Worm (Caenorhabditis elegans) whole organism, young adult: ENCODE results near the gene sup-26.

Experiments used
- B0035.1 ChIP-seq: sonication (generic microtip); optimal IDR thresholded peaks from 2 replicates; lab custom pipeline; 2016; ENCODE audit warnings: missing genetic modification characterization, mild to moderate bottlenecking, missing compliant biosample characterization, missing genotype, missing genetic modification reagents
- B0261.1 ChIP-seq: sonication (generic microtip); optimal IDR thresholded peaks from 2 replicates; lab custom pipeline; 2016; ENCODE audit warnings: mild to moderate bottlenecking, missing genetic modification characterization, moderate library complexity, missing compliant biosample characterization
- C06A6.2 ChIP-seq: fragments of 200-800 bp; sonication (Bioruptor generic); conservative IDR thresholded peaks from 2 replicates; pipeline ENCODE4 v1.3.6; 2022; ENCODE audit warnings: missing genetic modification characterization, missing compliant biosample characterization
- C17E4.6 ChIP-seq: fragments of 200-800 bp; sonication (Bioruptor generic); IDR thresholded peaks from 2 replicates; pipeline ENCODE4 v1.3.6; 2022; ENCODE audit warnings: missing genetic modification reagents, missing genetic modification characterization, missing compliant biosample characterization
- F49E8.2 ChIP-seq: sonication (generic microtip); optimal IDR thresholded peaks from 3 replicates; lab custom pipeline; 2017; ENCODE audit warnings: missing genetic modification characterization, mild to moderate bottlenecking, missing compliant biosample characterization, antibody characterized with exemption, moderate library complexity; ENCODE audit not compliant: insufficient read depth
- K11D2.4 ChIP-seq: fragments of 200-800 bp; sonication (Bioruptor generic); IDR thresholded peaks from 2 replicates; pipeline ENCODE4 v1.3.6; 2022; ENCODE audit warnings: missing genetic modification reagents, missing genetic modification characterization, missing compliant biosample characterization
- T07F8.4 ChIP-seq: sonication (generic microtip); optimal IDR thresholded peaks from 2 replicates; lab custom pipeline; 2016; ENCODE audit warnings: mild to moderate bottlenecking, missing genetic modification characterization, moderate library complexity, missing compliant biosample characterization
- Y53G8AR.9 ChIP-seq: fragments of 200-800 bp; sonication (Bioruptor generic); conservative IDR thresholded peaks from 2 replicates; pipeline ENCODE4 v1.3.6; 2022; ENCODE audit warnings: missing genetic modification reagents, missing genetic modification characterization, missing compliant biosample characterization
- Y56A3A.18 ChIP-seq: fragments of 200-800 bp; sonication (Bioruptor generic); IDR thresholded peaks from 2 replicates; pipeline ENCODE4 v1.3.6; 2022; ENCODE audit warnings: missing genetic modification reagents, missing genetic modification characterization, missing compliant biosample characterization
- Y67H2A.10 ChIP-seq: fragments of 200-800 bp; sonication (Bioruptor generic); conservative IDR thresholded peaks from 2 replicates; pipeline ENCODE4 v1.3.6; 2022; ENCODE audit warnings: missing genetic modification reagents, missing genetic modification characterization, missing compliant biosample characterization
- ZK185.1 ChIP-seq: sonication (generic microtip); optimal IDR thresholded peaks from 2 replicates; lab custom pipeline; 2016; ENCODE audit warnings: mild to moderate bottlenecking, missing genetic modification characterization, missing compliant biosample characterization; ENCODE audit not compliant: poor library complexity, severe bottlenecking
- aptf-2 ChIP-seq: fragments of 200-800 bp; sonication (Bioruptor generic); conservative IDR thresholded peaks from 2 replicates; pipeline ENCODE4 v1.3.6; 2022; ENCODE audit warnings: missing genetic modification reagents, missing genetic modification characterization, missing compliant biosample characterization
- atf-7 ChIP-seq: sonication (generic microtip); optimal IDR thresholded peaks from 2 replicates; lab custom pipeline; 2017; ENCODE audit warnings: mild to moderate bottlenecking, missing genetic modification characterization, missing compliant biosample characterization
- attf-6 ChIP-seq: fragments of 200-800 bp; sonication (Bioruptor generic); IDR thresholded peaks from 2 replicates; pipeline ENCODE4 v1.3.6; 2022; ENCODE audit warnings: missing genetic modification reagents, missing genetic modification characterization, missing compliant biosample characterization
- cebp-1 ChIP-seq, 2 experiments: fragments of 200-800 bp in 1 of 2; sonication (Bioruptor generic) in 1 of 2; sonication (generic microtip) in 1 of 2; IDR thresholded peaks in 1 of 2; optimal IDR thresholded peaks in 1 of 2; 2 replicates each; pipeline versions ENCODE4 v1.3.6 to Lab custom; 2017 to 2022; ENCODE audit warnings: missing compliant biosample characterization in 2 of 2, missing genetic modification characterization in 2 of 2, mild to moderate bottlenecking in 1 of 2, missing genetic modification reagents in 1 of 2, moderate library complexity in 1 of 2
- ceh-27 ChIP-seq: fragments of 200-800 bp; sonication (Bioruptor generic); optimal IDR thresholded peaks from 2 replicates; lab custom pipeline; 2018; ENCODE audit warnings: mild to moderate bottlenecking, missing genetic modification characterization, moderate library complexity, missing compliant biosample characterization
- dox-1 ChIP-seq: fragments of 200-800 bp; sonication (Bioruptor generic); IDR thresholded peaks from 2 replicates; pipeline ENCODE4 v1.3.6; 2022; ENCODE audit warnings: missing genetic modification reagents, missing genetic modification characterization, missing compliant biosample characterization
- dpff-1 ChIP-seq: sonication (generic microtip); optimal IDR thresholded peaks from 2 replicates; lab custom pipeline; 2017; ENCODE audit warnings: mild to moderate bottlenecking, missing genetic modification characterization, missing compliant biosample characterization
- egl-18 ChIP-seq: fragments of 200-800 bp; sonication (Bioruptor generic); IDR thresholded peaks from 2 replicates; pipeline ENCODE4 v1.3.6; 2022; ENCODE audit warnings: missing genetic modification reagents, missing genetic modification characterization, missing compliant biosample characterization
- egl-44 ChIP-seq: fragments of 200-800 bp; sonication (Bioruptor generic); IDR thresholded peaks from 2 replicates; pipeline ENCODE4 v1.3.6; 2022; ENCODE audit warnings: missing genetic modification reagents, missing genetic modification characterization, missing compliant biosample characterization
- egrh-3 ChIP-seq: fragments of 200-800 bp; sonication (Bioruptor generic); IDR thresholded peaks from 2 replicates; pipeline ENCODE4 v1.3.6; 2022; ENCODE audit warnings: missing genetic modification reagents, missing genetic modification characterization, missing compliant biosample characterization
- him-1 ChIP-seq: sonication (generic microtip); optimal IDR thresholded peaks from 2 replicates; lab custom pipeline; 2016; ENCODE audit warnings: missing genotype, missing genetic modification reagents, missing genetic modification characterization, missing compliant biosample characterization
- hlh-26 ChIP-seq: fragments of 200-800 bp; sonication (Bioruptor generic); conservative IDR thresholded peaks from 2 replicates; pipeline ENCODE4 v1.3.6; 2022; ENCODE audit warnings: missing genetic modification reagents, missing genetic modification characterization, missing compliant biosample characterization
- hrde-1 ChIP-seq: sonication (generic microtip); optimal IDR thresholded peaks from 2 replicates; lab custom pipeline; 2016; ENCODE audit warnings: missing genetic modification characterization, mild to moderate bottlenecking, missing compliant biosample characterization, moderate library complexity, missing genotype, missing genetic modification reagents, borderline replicate concordance
- hsf-1 ChIP-seq: fragments of 200-800 bp; sonication (Bioruptor generic); IDR thresholded peaks from 2 replicates; pipeline ENCODE4 v1.3.6; 2022; ENCODE audit warnings: missing genetic modification reagents, missing genetic modification characterization, missing compliant biosample characterization
- lag-1 ChIP-seq: fragments of 200-800 bp; sonication (Bioruptor generic); IDR thresholded peaks from 2 replicates; pipeline ENCODE4 v1.3.6; 2022; ENCODE audit warnings: missing genetic modification reagents, missing genetic modification characterization, missing compliant biosample characterization
- let-526 ChIP-seq: fragments of 200-800 bp; sonication (Bioruptor generic); IDR thresholded peaks from 2 replicates; pipeline ENCODE4 v1.3.6; 2022; ENCODE audit warnings: missing genetic modification reagents, missing genetic modification characterization, missing compliant biosample characterization
- lir-1 ChIP-seq: fragments of 200-800 bp; sonication (Bioruptor generic); conservative IDR thresholded peaks from 2 replicates; pipeline ENCODE4 v1.3.6; 2022; ENCODE audit warnings: missing genetic modification reagents, missing genetic modification characterization, missing compliant biosample characterization
- lsl-1 ChIP-seq: fragments of 200-800 bp; sonication (Bioruptor generic); optimal IDR thresholded peaks from 2 replicates; lab custom pipeline; 2018; ENCODE audit warnings: mild to moderate bottlenecking, missing genetic modification characterization, moderate library complexity, missing compliant biosample characterization
- lsy-27 ChIP-seq: sonication (generic microtip); optimal IDR thresholded peaks from 2 replicates; lab custom pipeline; 2017; ENCODE audit warnings: missing genetic modification characterization, mild to moderate bottlenecking, missing compliant biosample characterization, antibody characterized with exemption, missing genotype, borderline replicate concordance; ENCODE audit not compliant: insufficient read depth
- madf-3 ChIP-seq: fragments of 200-800 bp; sonication (Bioruptor generic); IDR thresholded peaks from 2 replicates; pipeline ENCODE4 v1.3.6; 2022; ENCODE audit warnings: missing genetic modification reagents, missing genetic modification characterization, missing compliant biosample characterization
- madf-8 ChIP-seq: fragments of 200-800 bp; sonication (Bioruptor generic); conservative IDR thresholded peaks from 2 replicates; pipeline ENCODE4 v1.3.6; 2022; ENCODE audit warnings: missing genetic modification reagents, missing genetic modification characterization, missing compliant biosample characterization
- repo-1 ChIP-seq: sonication (generic microtip); optimal IDR thresholded peaks from 2 replicates; lab custom pipeline; 2017; ENCODE audit warnings: mild to moderate bottlenecking, missing genetic modification characterization, missing compliant biosample characterization
- snpc-1.1 ChIP-seq: sonication (generic microtip); optimal IDR thresholded peaks from 2 replicates; lab custom pipeline; 2017; ENCODE audit warnings: missing genetic modification characterization, mild to moderate bottlenecking, missing compliant biosample characterization, antibody characterized with exemption, moderate library complexity, missing genotype, missing genetic modification reagents; ENCODE audit not compliant: insufficient read depth
- sptf-2 ChIP-seq: fragments of 200-800 bp; sonication (Bioruptor generic); optimal IDR thresholded peaks from 2 replicates; lab custom pipeline; 2018; ENCODE audit warnings: mild to moderate bottlenecking, missing genetic modification characterization, missing compliant biosample characterization
- ztf-18 ChIP-seq: sonication (generic microtip); optimal IDR thresholded peaks from 2 replicates; lab custom pipeline; 2016; ENCODE audit warnings: missing genotype, mild to moderate bottlenecking, missing genetic modification characterization, missing compliant biosample characterization
- ztf-25 ChIP-seq: fragments of 200-800 bp; sonication (Bioruptor generic); IDR thresholded peaks from 2 replicates; pipeline ENCODE4 v1.3.6; 2022; ENCODE audit warnings: missing genetic modification reagents, missing genetic modification characterization, missing compliant biosample characterization
- ztf-28 ChIP-seq: fragments of 200-800 bp; sonication (Bioruptor generic); IDR thresholded peaks from 2 replicates; pipeline ENCODE4 v1.3.6; 2022; ENCODE audit warnings: missing genetic modification reagents, missing genetic modification characterization, missing compliant biosample characterization
- ztf-6 ChIP-seq: fragments of 200-800 bp; sonication (Bioruptor generic); IDR thresholded peaks from 2 replicates; pipeline ENCODE4 v1.3.6; 2022; ENCODE audit warnings: missing genetic modification reagents, missing genetic modification characterization, missing compliant biosample characterization

Gene sup-26

DNA sequence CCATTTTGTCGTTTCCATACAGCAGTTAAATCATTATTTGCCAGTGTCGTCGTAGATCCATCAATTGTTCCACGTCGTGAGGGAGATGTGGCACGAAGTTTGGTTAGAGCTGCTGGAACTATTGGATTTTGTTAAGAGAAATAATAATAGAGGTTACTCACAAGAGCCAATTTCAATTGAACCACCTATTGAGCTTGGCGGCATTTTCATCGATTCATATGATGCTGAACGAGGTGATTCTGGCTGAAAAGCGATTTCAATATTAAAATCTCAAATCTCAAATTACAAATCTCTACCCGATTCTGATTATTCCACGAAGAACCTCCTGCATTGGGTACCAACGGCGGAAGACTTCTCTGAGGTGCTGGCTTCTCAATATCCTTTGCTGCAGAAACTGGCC lies 22.1 kb downstream of the sup-26 start:
- TF ChIP-seq T07F8.4 (tag; lab: Kevin White, UChicago): no peak
- no peak for TF ChIP-seq him-1 (tag; lab: Kevin White, UChicago)
- no peak for TF ChIP-seq sptf-2 (GFP tag; lab: Kevin White, UChicago)
- TF ChIP-seq lag-1: no peak
- no peak for TF ChIP-seq lir-1 (GFP tag; lab: Robert Waterston, UW)
- no peak for TF ChIP-seq dpff-1
- TF ChIP-seq attf-6 (GFP tag; lab: Robert Waterston, UW): no peak
- no peak for TF ChIP-seq ceh-27
- no peak for TF ChIP-seq madf-8 (GFP tag; lab: Robert Waterston, UW)
- TF ChIP-seq ztf-6 (GFP tag; lab: Robert Waterston, UW): no peak
- no peak for TF ChIP-seq Y53G8AR.9
- no peak for TF ChIP-seq B0035.1 (tag; lab: Kevin White, UChicago)
- no peak for TF ChIP-seq cebp-1 (GFP tag; IDR thresholded peaks at IDR 0.05; lab: Robert Waterston, UW)
- TF ChIP-seq cebp-1 (tag; optimal IDR thresholded peaks at IDR 0.05; lab: Kevin White, UChicago): no peak
- no peak for TF ChIP-seq repo-1 (tag; lab: Kevin White, UChicago)
- TF ChIP-seq K11D2.4 (GFP tag; lab: Robert Waterston, UW): no peak
- no peak for TF ChIP-seq C06A6.2 (GFP tag; lab: Robert Waterston, UW)
- no peak for TF ChIP-seq atf-7 (tag; lab: Kevin White, UChicago)
- TF ChIP-seq hrde-1: no peak
- TF ChIP-seq, all 124 proteins: peak for 0

DNA sequence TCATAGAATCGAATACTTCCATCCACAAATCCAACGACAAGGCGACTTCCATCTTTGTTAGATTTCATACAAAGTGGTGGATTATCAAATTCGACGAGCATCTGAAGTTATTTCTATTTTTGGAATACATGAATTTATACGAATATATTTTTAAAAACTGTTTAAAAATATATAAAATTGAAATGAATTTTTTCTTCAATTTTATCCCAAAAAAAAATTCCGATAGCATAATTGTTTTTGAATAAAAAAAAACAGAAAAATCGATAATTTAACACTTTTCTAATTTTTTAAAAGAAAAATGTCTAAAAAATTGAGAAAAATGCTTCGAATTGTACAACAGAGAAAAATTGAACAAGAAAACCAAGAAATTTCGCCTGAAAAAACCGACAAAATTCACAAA lies 32.5 kb downstream of the sup-26 start, which contains the start of gene Y44F5A.1:
TSS of gene Y44F5A.1 (minus strand) at position 101 of the 400 bp plus-strand sequence.
- TF ChIP-seq B0261.1 (tag; lab: Kevin White, UChicago) (no peak), F49E8.2 (tag; lab: Kevin White, UChicago) (no peak), aptf-2 (GFP tag; lab: Robert Waterston, UW) (no peak), Y67H2A.10 (no peak), lsl-1 (GFP tag; lab: Kevin White, UChicago) (no peak), ztf-25 (GFP tag; lab: Robert Waterston, UW) (no peak), hlh-26 (GFP tag; lab: Robert Waterston, UW) (no peak), snpc-1.1 (tag; lab: Kevin White, UChicago) (no peak), madf-3 (GFP tag; lab: Robert Waterston, UW) (no peak), ztf-18 (tag; lab: Kevin White, UChicago) (no peak), dox-1 (GFP tag; lab: Robert Waterston, UW) (no peak), ZK185.1 (tag; lab: Kevin White, UChicago) (no peak), lsy-27 (tag; lab: Kevin White, UChicago) (no peak), K11D2.4 (GFP tag; lab: Robert Waterston, UW) (no peak), C17E4.6 (GFP tag; lab: Robert Waterston, UW) (no peak)

ce11 chrIII:4244285-4244684 lies 35.7 kb downstream of the sup-26 start, which contains the start of gene zhit-2:
Gene zhit-2, minus strand, starts transcription at chrIII:4244385.
- no peak for TF ChIP-seq hsf-1 (GFP tag; lab: Robert Waterston, UW)
- no peak for TF ChIP-seq madf-8 (GFP tag; lab: Robert Waterston, UW)
- no peak for TF ChIP-seq ztf-28 (GFP tag; lab: Robert Waterston, UW)
- TF ChIP-seq egl-44: no peak
- TF ChIP-seq egl-18 (GFP tag; lab: Robert Waterston, UW): no peak
- TF ChIP-seq B0035.1 (tag; lab: Kevin White, UChicago): no peak
- no peak for TF ChIP-seq Y56A3A.18
- TF ChIP-seq let-526 (GFP tag; lab: Robert Waterston, UW): no peak
- TF ChIP-seq egrh-3 (GFP tag; lab: Robert Waterston, UW): no peak
